Fruit fly (Drosophila melanogaster) whole organism, embryonic: Measurements from ENCODE around the gene TH1.

Source experiments
- Aef1 ChIP-seq: fragments of 200-800 bp; sonication (Bioruptor generic); IDR thresholded peaks from 3 replicates; pipeline ENCODE4 v1.3.6; 2022; ENCODE audit warnings: missing biosample characterization, missing genetic modification characterization
- Antp ChIP-seq: fragments of 200-800 bp; sonication (Bioruptor generic); optimal IDR thresholded peaks from 3 replicates; lab custom pipeline; 2016; ENCODE audit warnings: missing biosample characterization, missing genetic modification characterization
- BtbVII ChIP-seq: fragments of 200-800 bp; sonication (Bioruptor generic); optimal IDR thresholded peaks from 3 replicates; lab custom pipeline; 2017; ENCODE audit warnings: missing biosample characterization, mild to moderate bottlenecking, missing genetic modification characterization
- CG11398 ChIP-seq: fragments of 200-800 bp; sonication (Bioruptor generic); optimal IDR thresholded peaks from 2 replicates; lab custom pipeline; 2016; ENCODE audit warnings: missing biosample characterization, missing genetic modification characterization
- CG1233 ChIP-seq: fragments of 200-800 bp; sonication (Bioruptor generic); optimal IDR thresholded peaks from 4 replicates; lab custom pipeline; 2018; ENCODE audit warnings: missing biosample characterization, mild to moderate bottlenecking, missing genetic modification characterization
- CG14441 ChIP-seq: fragments of 200-800 bp; sonication (Bioruptor generic); IDR thresholded peaks from 2 replicates; pipeline ENCODE4 v1.3.6; 2022; ENCODE audit warnings: missing biosample characterization, missing genetic modification characterization
- CG1603 ChIP-seq: fragments of 200-800 bp; sonication (Bioruptor generic); optimal IDR thresholded peaks from 2 replicates; lab custom pipeline; 2019; ENCODE audit warnings: missing biosample characterization, mild to moderate bottlenecking, missing genetic modification characterization, moderate library complexity
- CG18476 ChIP-seq: fragments of 200-800 bp; sonication (Bioruptor generic); optimal IDR thresholded peaks from 2 replicates; lab custom pipeline; 2016; ENCODE audit warnings: missing biosample characterization, mild to moderate bottlenecking, missing genetic modification characterization
- CG2678 ChIP-seq: fragments of 200-800 bp; sonication (Bioruptor generic); optimal IDR thresholded peaks from 3 replicates; lab custom pipeline; 2019; ENCODE audit warnings: missing biosample characterization, mild to moderate bottlenecking, missing genetic modification characterization, moderate library complexity
- CG2875 ChIP-seq: fragments of 200-800 bp; sonication (Bioruptor generic); optimal IDR thresholded peaks from 2 replicates; lab custom pipeline; 2017; ENCODE audit warnings: missing biosample characterization, mild to moderate bottlenecking, missing genetic modification characterization, missing genetic modification reagents
- CG43689 ChIP-seq: fragments of 200-800 bp; sonication (Bioruptor generic); IDR thresholded peaks from 2 replicates; pipeline ENCODE4 v1.3.6; 2022; ENCODE audit warnings: missing biosample characterization, missing genetic modification characterization
- CG4707 ChIP-seq: fragments of 200-800 bp; sonication (Bioruptor generic); optimal IDR thresholded peaks from 2 replicates; lab custom pipeline; 2018; ENCODE audit warnings: missing biosample characterization, mild to moderate bottlenecking, missing genetic modification characterization, moderate library complexity
- CG5180 ChIP-seq: fragments of 200-800 bp; sonication (Bioruptor generic); optimal IDR thresholded peaks from 3 replicates; lab custom pipeline; 2017; ENCODE audit warnings: missing biosample characterization, missing genetic modification characterization, mild to moderate bottlenecking, moderate library complexity, missing genetic modification reagents
- CG6654 ChIP-seq: fragments of 200-800 bp; sonication (Bioruptor generic); optimal IDR thresholded peaks from 2 replicates; lab custom pipeline; 2017; ENCODE audit warnings: missing biosample characterization, mild to moderate bottlenecking, missing genetic modification characterization
- CG9609 ChIP-seq: fragments of 200-800 bp; sonication (Bioruptor generic); optimal IDR thresholded peaks from 3 replicates; lab custom pipeline; 2016; ENCODE audit warnings: missing biosample characterization, missing genetic modification characterization
- CoRest ChIP-seq: fragments of 200-800 bp; sonication (Bioruptor generic); optimal IDR thresholded peaks from 3 replicates; lab custom pipeline; 2018; ENCODE audit warnings: missing biosample characterization, mild to moderate bottlenecking, missing genetic modification characterization, moderate library complexity
- Doc3 ChIP-seq: fragments of 200-800 bp; sonication (Bioruptor generic); IDR thresholded peaks from 3 replicates; pipeline ENCODE4 v1.3.6; 2022; ENCODE audit warnings: missing biosample characterization, missing genetic modification characterization; ENCODE audit not compliant: partially characterized antibody
- Ets97D ChIP-seq: fragments of 200-800 bp; sonication (Bioruptor generic); optimal IDR thresholded peaks from 3 replicates; lab custom pipeline; 2016; ENCODE audit warnings: missing biosample characterization, missing genetic modification characterization
- GATAe ChIP-seq: fragments of 200-800 bp; sonication (Bioruptor generic); conservative IDR thresholded peaks from 2 replicates; pipeline ENCODE4 v1.3.6; 2022; ENCODE audit warnings: missing biosample characterization, missing genetic modification characterization
- H15 ChIP-seq: fragments of 200-800 bp; sonication (Bioruptor generic); IDR thresholded peaks from 3 replicates; pipeline ENCODE4 v1.3.6; 2022; ENCODE audit warnings: missing biosample characterization, missing genetic modification characterization
- Hmr ChIP-seq: fragments of 200-800 bp; sonication (Bioruptor generic); optimal IDR thresholded peaks from 3 replicates; lab custom pipeline; 2017; ENCODE audit warnings: mild to moderate bottlenecking, missing biosample characterization, missing genetic modification reagents, missing genetic modification characterization
- Hmx ChIP-seq: fragments of 200-800 bp; sonication (Bioruptor generic); optimal IDR thresholded peaks from 2 replicates; lab custom pipeline; 2016; ENCODE audit warnings: missing biosample characterization, missing genetic modification characterization
- Hr51 ChIP-seq, 2 experiments: fragments of 200-800 bp; sonication (Bioruptor generic); optimal IDR thresholded peaks; 2 replicates in 1 of 2; 3 replicates in 1 of 2; lab custom pipeline; 2016 to 2018; ENCODE audit warnings: missing biosample characterization in 2 of 2, missing genetic modification characterization in 2 of 2, mild to moderate bottlenecking in 1 of 2, moderate library complexity in 1 of 2
- Mes4 ChIP-seq: fragments of 200-800 bp; sonication (Bioruptor generic); optimal IDR thresholded peaks from 2 replicates; lab custom pipeline; 2016; ENCODE audit warnings: missing biosample characterization, missing genetic modification characterization
- Mrtf ChIP-seq: fragments of 200-800 bp; sonication (Bioruptor generic); IDR thresholded peaks from 3 replicates; pipeline ENCODE4 v1.3.6; 2022; ENCODE audit warnings: missing biosample characterization, missing genetic modification characterization
- Ssrp ChIP-seq: fragments of 200-800 bp; sonication (Bioruptor generic); optimal IDR thresholded peaks from 2 replicates; lab custom pipeline; 2018; ENCODE audit warnings: missing biosample characterization, mild to moderate bottlenecking, missing genetic modification characterization, moderate library complexity
- al ChIP-seq: fragments of 200-800 bp; sonication (Bioruptor generic); IDR thresholded peaks from 2 replicates; pipeline ENCODE4 v1.3.6; 2022; ENCODE audit warnings: missing biosample characterization, missing genetic modification characterization
- bowl ChIP-seq: fragments of 200-800 bp; sonication (Bioruptor generic); IDR thresholded peaks from 2 replicates; pipeline ENCODE4 v1.3.6; 2022; ENCODE audit warnings: missing biosample characterization, missing genetic modification characterization
- bsh ChIP-seq, 2 experiments: fragments of 200-800 bp; sonication (Bioruptor generic); optimal IDR thresholded peaks; 2 replicates each; lab custom pipeline; 2017 to 2018; ENCODE audit warnings: mild to moderate bottlenecking in 2 of 2, missing biosample characterization in 2 of 2, missing genetic modification characterization in 2 of 2, moderate library complexity in 1 of 2
- dmrt99B ChIP-seq: fragments of 200-800 bp; sonication (Bioruptor generic); optimal IDR thresholded peaks from 2 replicates; lab custom pipeline; 2018; ENCODE audit warnings: missing biosample characterization, mild to moderate bottlenecking, missing genetic modification characterization, moderate library complexity
- ems ChIP-seq: fragments of 200-800 bp; sonication (Bioruptor generic); optimal IDR thresholded peaks from 3 replicates; lab custom pipeline; 2016; ENCODE audit warnings: missing biosample characterization, missing genetic modification characterization
- fru ChIP-seq: fragments of >200 bp; optimal IDR thresholded peaks from 2 replicates; lab custom pipeline; 2017
- fu2 ChIP-seq: fragments of 200-800 bp; sonication (Bioruptor generic); optimal IDR thresholded peaks from 2 replicates; lab custom pipeline; 2016; ENCODE audit warnings: missing biosample characterization, missing genetic modification characterization
- gem ChIP-seq: fragments of 200-800 bp; sonication (Bioruptor generic); optimal IDR thresholded peaks from 2 replicates; lab custom pipeline; 2019; ENCODE audit warnings: missing biosample characterization, mild to moderate bottlenecking, missing genetic modification characterization, moderate library complexity
- gsb-n ChIP-seq: fragments of 200-800 bp; sonication (Bioruptor generic); optimal IDR thresholded peaks from 3 replicates; lab custom pipeline; 2018; ENCODE audit warnings: missing biosample characterization, mild to moderate bottlenecking, missing genetic modification characterization
- hbn ChIP-seq: fragments of 200-800 bp; sonication (Bioruptor generic); IDR thresholded peaks from 2 replicates; pipeline ENCODE4 v1.3.6; 2022; ENCODE audit warnings: missing biosample characterization, missing genetic modification characterization; ENCODE audit not compliant: partially characterized antibody
- jing ChIP-seq: fragments of 200-800 bp; sonication (Bioruptor generic); optimal IDR thresholded peaks from 2 replicates; lab custom pipeline; 2018; ENCODE audit warnings: missing biosample characterization, mild to moderate bottlenecking, missing genetic modification characterization
- nmo ChIP-seq: fragments of 200-800 bp; sonication (Bioruptor generic); optimal IDR thresholded peaks from 2 replicates; lab custom pipeline; 2018; ENCODE audit warnings: missing biosample characterization, mild to moderate bottlenecking, missing genetic modification characterization, moderate library complexity
- org-1 ChIP-seq: fragments of 200-800 bp; sonication (Bioruptor generic); optimal IDR thresholded peaks from 2 replicates; lab custom pipeline; 2017; ENCODE audit warnings: missing biosample characterization, missing genetic modification characterization
- pb ChIP-seq: fragments of 200-800 bp; sonication (Bioruptor generic); optimal IDR thresholded peaks from 3 replicates; lab custom pipeline; 2016; ENCODE audit warnings: missing biosample characterization, missing genetic modification characterization
- pho ChIP-seq: fragments of 200-800 bp; sonication (Bioruptor generic); optimal IDR thresholded peaks from 2 replicates; lab custom pipeline; 2016; ENCODE audit warnings: missing biosample characterization, missing genetic modification characterization
- phol ChIP-seq: fragments of 200-800 bp; sonication (Bioruptor generic); optimal IDR thresholded peaks from 3 replicates; lab custom pipeline; 2018; ENCODE audit warnings: missing biosample characterization, mild to moderate bottlenecking, missing genetic modification characterization, moderate library complexity
- sc ChIP-seq, 3 experiments: fragments of >200 bp in 2 of 3; fragments of 200-800 bp in 1 of 3; sonication (Bioruptor generic) in 1 of 3; optimal IDR thresholded peaks; 2 replicates in 2 of 3; 3 replicates in 1 of 3; lab custom pipeline; 2017; ENCODE audit warnings: mild to moderate bottlenecking in 1 of 3, missing biosample characterization in 1 of 3, missing genetic modification characterization in 1 of 3, missing genetic modification reagents in 1 of 3
- sens ChIP-seq: fragments of 200-800 bp; sonication (Bioruptor generic); peaks from one replicate; lab custom pipeline; 2016; ENCODE audit warnings: missing biosample characterization, missing genetic modification characterization
- sisA ChIP-seq: fragments of 200-800 bp; sonication (Bioruptor generic); IDR thresholded peaks from 2 replicates; pipeline ENCODE4 v1.3.6; 2022; ENCODE audit warnings: missing biosample characterization, missing genetic modification characterization
- sob ChIP-seq: fragments of 200-800 bp; sonication (Bioruptor generic); IDR thresholded peaks from 2 replicates; pipeline ENCODE4 v1.3.6; 2022; ENCODE audit warnings: missing biosample characterization, missing genetic modification characterization
- vvl ChIP-seq: fragments of 200-800 bp; sonication (Bioruptor generic); IDR thresholded peaks from 2 replicates; pipeline ENCODE4 v1.3.6; 2022; ENCODE audit warnings: missing biosample characterization, missing genetic modification characterization
- zen ChIP-seq: fragments of 200-800 bp; sonication (Bioruptor generic); optimal IDR thresholded peaks from 3 replicates; lab custom pipeline; 2018; ENCODE audit warnings: missing biosample characterization, mild to moderate bottlenecking, missing genetic modification characterization, moderate library complexity
- zf30C ChIP-seq: fragments of 200-800 bp; sonication (Bioruptor generic); optimal IDR thresholded peaks from 3 replicates; lab custom pipeline; 2018; ENCODE audit warnings: missing biosample characterization, mild to moderate bottlenecking, missing genetic modification characterization

TH1 gene

dm6 chrX:16403811-16404420 lies 12.7 kb upstream of the TH1 start (continued):
- TF ChIP-seq CG9609 (GFP tag; lab: Kevin White, UChicago) (peak; percentile 35), hbn (GFP tag; lab: Robert Waterston, UW) (no peak), fru (lab: Kevin White, UChicago) (no peak), CoRest (tag; lab: Kevin White, UChicago) (peak; percentile 77), sisA (GFP tag; lab: Robert Waterston, UW) (peak; percentile 58), sob (peak; percentile 90), al (GFP tag; lab: Robert Waterston, UW) (peak; percentile 66), nmo (GFP tag; lab: Kevin White, UChicago) (peak; percentile 72), CG2678 (tag; lab: Kevin White, UChicago) (peak; percentile 89), bsh (GFP tag; optimal IDR thresholded peaks at IDR 0.05; lab: Kevin White, UChicago) (peak in 1 of 2 experiments; percentile 80), CG43689 (GFP tag; lab: Robert Waterston, UW) (peak; percentile 65), bowl (GFP tag; lab: Robert Waterston, UW) (peak; percentile 43; the same call in 1 of the 2 replicates), ems (GFP tag; lab: Kevin White, UChicago) (peak; percentile 62), GATAe (GFP tag; lab: Robert Waterston, UW) (peak; percentile 44), phol (peak; percentile 74), Antp (peak; percentile 17), vvl (GFP tag; lab: Robert Waterston, UW) (peak; percentile 92), Hmx (no peak), gem (tag; lab: Kevin White, UChicago) (no peak), Hr51 (GFP tag; optimal IDR thresholded peaks at IDR 0.05; lab: Kevin White, UChicago) (peak in 1 of 2 experiments; percentile 90), CG1233 (GFP tag; lab: Kevin White, UChicago) (peak; percentile 60), CG6654 (no peak), CG5180 (GFP tag; lab: Kevin White, UChicago) (peak; percentile 22), Ssrp (tag; lab: Kevin White, UChicago) (peak; percentile 54), jing (GFP tag; lab: Kevin White, UChicago) (peak; percentile 49), Mrtf (GFP tag; lab: Robert Waterston, UW) (peak; percentile 59; the same call in 1 of the 3 replicates), Ets97D (GFP tag; lab: Kevin White, UChicago) (peak; percentile 20), BtbVII (GFP tag; lab: Kevin White, UChicago) (peak; percentile 74), H15 (GFP tag; lab: Robert Waterston, UW) (peak; percentile 65), dmrt99B (tag; lab: Kevin White, UChicago) (peak; percentile 86), zf30C (no peak), fu2 (peak; percentile 12), zen (peak; percentile 18), CG18476 (peak; percentile 68), CG2875 (peak; percentile 6), CG4707 (GFP tag; lab: Kevin White, UChicago) (peak; percentile 48), sens (peak; percentile 92), sc (optimal IDR thresholded peaks at IDR 0.05; lab: Kevin White, UChicago) (no peak), sc (GFP tag; optimal IDR thresholded peaks at IDR 0.05; lab: Kevin White, UChicago) (no peak), pho (GFP tag; lab: Kevin White, UChicago) (peak; percentile 61), Aef1 (peak; percentile 73), pb (GFP tag; lab: Kevin White, UChicago) (peak; percentile 30), gsb-n (tag; lab: Kevin White, UChicago) (peak; percentile 39), Mes4 (GFP tag; lab: Kevin White, UChicago) (peak; percentile 17), org-1 (GFP tag; lab: Kevin White, UChicago) (peak; percentile 67), CG1603 (tag; lab: Kevin White, UChicago) (no peak), CG11398 (GFP tag; lab: Kevin White, UChicago) (peak; percentile 15), Doc3 (GFP tag; lab: Robert Waterston, UW) (no peak), Hmr (peak; percentile 87), CG14441 (peak; percentile 78)
